Worm (Caenorhabditis elegans): Measurements from ENCODE around the gene dod-6.

Gene dod-6

ce11 chrIII:10214540-10214979 is 17.0 kb downstream of the dod-6 start (continued):
- TF ChIP-seq mab-9 (GFP tag; IDR thresholded peaks at IDR 0.05) (no peak), egl-27 (tag; optimal IDR thresholded peaks at IDR 0.05) (no peak), tlp-1 (tag; optimal IDR thresholded peaks at IDR 0.05) (no peak), lsy-2 (tag; optimal IDR thresholded peaks at IDR 0.05) (peak; percentile 5 to 34), nhr-19 (GFP tag; conservative IDR thresholded peaks at IDR 0.05) (peak; percentile 61), egl-13 (tag; optimal IDR thresholded peaks at IDR 0.05) (no peak)

ce11 chrIII:10215882-10216281 is 18.4 kb downstream of the dod-6 start:
- TF ChIP-seq C34B4.2 (tag; optimal IDR thresholded peaks at IDR 0.05) = no peak
- no peak for TF ChIP-seq efl-1 (optimal IDR thresholded peaks at IDR 0.05)
- TF ChIP-seq efl-1 (GFP tag; optimal IDR thresholded peaks at IDR 0.05 in 1 of 2) = peak in 1 of 2 experiments; percentile 94

- TF ChIP-seq fkh-10 (GFP tag; optimal IDR thresholded peaks at IDR 0.05) = peak; percentile 23
- peak; percentile 67 for TF ChIP-seq lin-15B (tag; optimal IDR thresholded peaks at IDR 0.05)
- TF ChIP-seq sox-4 (tag; optimal IDR thresholded peaks at IDR 0.05) = no peak
- no peak for TF ChIP-seq unc-62 (GFP tag; optimal IDR thresholded peaks at IDR 0.05)
- TF ChIP-seq tbx-2 (tag; optimal IDR thresholded peaks at IDR 0.05) = peak; percentile 74
- no peak for TF ChIP-seq pqm-1 (tag; optimal IDR thresholded peaks at IDR 0.05)
- peak; percentile 65 for TF ChIP-seq C16A3.4 (tag; optimal IDR thresholded peaks at IDR 0.05)
- no peak for TF ChIP-seq hlh-4 (tag; optimal IDR thresholded peaks at IDR 0.05)
- TF ChIP-seq rnt-1 (tag; optimal IDR thresholded peaks at IDR 0.05) = peak; percentile 85
- peak; percentile 10 for TF ChIP-seq nhr-11 (tag; optimal IDR thresholded peaks at IDR 0.05)
- TF ChIP-seq nhr-20 (tag; optimal IDR thresholded peaks at IDR 0.05) = peak; percentile 92
- TF ChIP-seq Y116A8C.19 (tag; optimal IDR thresholded peaks at IDR 0.05; ENCODE audit: borderline replicate concordance) = no peak
- peak; percentile 77 for TF ChIP-seq hpl-2 (GFP tag; optimal IDR thresholded peaks at IDR 0.05)
- peak; percentile 30 for TF ChIP-seq nhr-76 (tag; optimal IDR thresholded peaks at IDR 0.05)
- no peak for TF ChIP-seq vab-15 (tag; optimal IDR thresholded peaks at IDR 0.05)
- TF ChIP-seq jun-1 (tag; optimal IDR thresholded peaks at IDR 0.05) = no peak
- TF ChIP-seq nhr-19 (GFP tag; conservative IDR thresholded peaks at IDR 0.05) = no peak
- TF ChIP-seq nhr-90 (tag; optimal IDR thresholded peaks at IDR 0.05; ENCODE audit: poor library complexity) = peak; percentile 79
- peak; percentile 41 to 60 (median 53) for TF ChIP-seq dpl-1 (GFP tag; optimal IDR thresholded peaks at IDR 0.05)
- TF ChIP-seq ceh-82 (tag; optimal IDR thresholded peaks at IDR 0.05) = peak in 2 of 3 experiments; percentile 35 to 83
- TF ChIP-seq lin-39 (tag; optimal IDR thresholded peaks at IDR 0.05) = no peak
- peak; percentile 72 to 73 for TF ChIP-seq efl-1 (optimal IDR thresholded peaks at IDR 0.05)
- peak; percentile 50 to 93 for TF ChIP-seq efl-1 (GFP tag; optimal IDR thresholded peaks at IDR 0.05 in 1 of 2)
- TF ChIP-seq zip-4 (GFP tag; optimal IDR thresholded peaks at IDR 0.05) = peak; percentile 14
- TF ChIP-seq unc-30 (tag; optimal IDR thresholded peaks at IDR 0.05) = no peak
- TF ChIP-seq egl-13 (tag; optimal IDR thresholded peaks at IDR 0.05) = no peak
- no peak for TF ChIP-seq alr-1 (tag; optimal IDR thresholded peaks at IDR 0.05; ENCODE audit: borderline replicate concordance)
- peak; percentile 87 for TF ChIP-seq unc-130 (tag; optimal IDR thresholded peaks at IDR 0.05)
- peak; percentile 74 for TF ChIP-seq xbp-1 (tag; optimal IDR thresholded peaks at IDR 0.05)
- no peak for TF ChIP-seq nhr-12 (tag; optimal IDR thresholded peaks at IDR 0.05)
- TF ChIP-seq ets-5 (GFP tag; IDR thresholded peaks at IDR 0.05) = no peak
- TF ChIP-seq C34B4.2 (tag; optimal IDR thresholded peaks at IDR 0.05) = peak; percentile 84
- peak; percentile 12 for TF ChIP-seq aly-2 (tag; optimal IDR thresholded peaks at IDR 0.05)
- peak; percentile 82 for TF ChIP-seq elt-2 (tag; optimal IDR thresholded peaks at IDR 0.05)
- peak; percentile 34 for TF ChIP-seq mef-2 (tag; optimal IDR thresholded peaks at IDR 0.05)
- peak; percentile 76 for TF ChIP-seq nhr-47 (tag; optimal IDR thresholded peaks at IDR 0.05)
- no peak for TF ChIP-seq ceh-88 (GFP tag; IDR thresholded peaks at IDR 0.05)
- TF ChIP-seq isw-1 (GFP tag; IDR thresholded peaks at IDR 0.05) = no peak
- TF ChIP-seq snu-23 (GFP tag; optimal IDR thresholded peaks at IDR 0.05) = peak; percentile 89
- peak; percentile 12 for TF ChIP-seq dsc-1 (tag; optimal IDR thresholded peaks at IDR 0.05)
- peak; percentile 92 for TF ChIP-seq nhr-71 (tag; optimal IDR thresholded peaks at IDR 0.05)
- peak; percentile 97 for TF ChIP-seq lin-14 (GFP tag; optimal IDR thresholded peaks at IDR 0.05)
- TF ChIP-seq mep-1 (tag; optimal IDR thresholded peaks at IDR 0.05) = peak; percentile 81
Measured at ce11 chrIII:10216585-10217278, 19.2 kb downstream of the dod-6 start, which contains the start of gene cts-1. cts-1 (minus strand) TSS chrIII:10216635.
